Worm (Caenorhabditis elegans): Measurements from ENCODE around the gene C17B7.9.

DNA sequence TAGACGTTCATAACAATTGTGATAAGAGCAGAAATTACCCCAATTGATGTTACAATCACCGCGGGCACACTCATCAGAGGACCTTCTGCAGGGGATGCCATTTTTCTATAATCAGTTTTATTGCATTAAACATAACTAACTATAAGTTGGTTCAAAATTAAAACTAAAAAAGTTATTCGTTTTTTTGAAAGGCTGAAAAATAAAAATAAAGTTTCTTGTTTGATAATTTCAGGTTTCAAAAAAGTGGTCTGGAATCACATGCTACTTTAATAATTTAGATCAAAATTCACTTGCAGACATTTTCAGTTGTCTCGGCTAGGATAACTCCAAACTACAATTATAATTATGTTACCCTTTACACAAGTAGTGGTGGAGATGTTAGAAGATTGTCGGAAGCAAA is 30.0 kb downstream of the C17B7.9 start, which contains the start of gene srbc-1:
- TF ChIP-seq nhr-237 (tag; optimal IDR thresholded peaks at IDR 0.05) (no peak), ztf-11 (tag; optimal IDR thresholded peaks at IDR 0.05) (no peak), lin-13 (GFP tag; optimal IDR thresholded peaks at IDR 0.05) (no peak), egl-27 (tag; optimal IDR thresholded peaks at IDR 0.05) (no peak), pha-4 (GFP tag; IDR thresholded peaks at IDR 0.05) (no peak), pha-4 (tag; optimal IDR thresholded peaks at IDR 0.05) (no peak), snpc-4 (tag; optimal IDR thresholded peaks at IDR 0.05) (no peak), Y48G9A.11 (GFP tag; IDR thresholded peaks at IDR 0.05) (no peak), unc-130 (GFP tag; optimal IDR thresholded peaks at IDR 0.05) (no peak), jun-1 (tag; optimal IDR thresholded peaks at IDR 0.05) (no peak)

All from whole organism, L4 larva.